Fruit fly (Drosophila melanogaster) whole organism, embryonic: ENCODE data around the gene mEFTs.

Experiments used
- Asciz ChIP-seq: fragments of 200-800 bp; sonication (Bioruptor generic); optimal IDR thresholded peaks from 2 replicates; lab custom pipeline; 2017; ENCODE audit warnings: missing biosample characterization, mild to moderate bottlenecking, missing genetic modification characterization, missing genetic modification reagents
- Bgb ChIP-seq: fragments of 200-800 bp; sonication (Bioruptor generic); IDR thresholded peaks from 2 replicates; pipeline ENCODE4 v1.3.6; 2022; ENCODE audit warnings: missing biosample characterization, missing genetic modification characterization; ENCODE audit not compliant: partially characterized antibody
- CG10209 ChIP-seq: fragments of 200-800 bp; sonication (Bioruptor generic); optimal IDR thresholded peaks from 3 replicates; lab custom pipeline; 2017; ENCODE audit warnings: missing biosample characterization, mild to moderate bottlenecking, missing genetic modification characterization, missing genetic modification reagents
- CG1024 ChIP-seq: fragments of 200-800 bp; sonication (Bioruptor generic); IDR thresholded peaks from 2 replicates; pipeline ENCODE4 v1.3.6; 2022; ENCODE audit warnings: missing biosample characterization, missing genetic modification characterization
- CG10979 ChIP-seq: fragments of 200-800 bp; sonication (Bioruptor generic); optimal IDR thresholded peaks from 2 replicates; lab custom pipeline; 2018; ENCODE audit warnings: missing biosample characterization, mild to moderate bottlenecking, missing genetic modification characterization, moderate library complexity
- CG11085 ChIP-seq: fragments of 200-800 bp; sonication (Bioruptor generic); IDR thresholded peaks from 2 replicates; pipeline ENCODE4 v1.3.6; 2022; ENCODE audit warnings: missing biosample characterization, missing genetic modification characterization
- CG12744 ChIP-seq: fragments of 200-800 bp; sonication (Bioruptor generic); optimal IDR thresholded peaks from 2 replicates; lab custom pipeline; 2016; ENCODE audit warnings: missing biosample characterization, missing genetic modification characterization
- CG12942 ChIP-seq: fragments of 200-800 bp; sonication (Bioruptor generic); optimal IDR thresholded peaks from 3 replicates; lab custom pipeline; 2016; ENCODE audit warnings: missing biosample characterization, missing genetic modification characterization
- CG13123 ChIP-seq: fragments of 200-800 bp; sonication (Bioruptor generic); optimal IDR thresholded peaks from 2 replicates; lab custom pipeline; 2016; ENCODE audit warnings: missing biosample characterization, missing genetic modification characterization
- CG14014 ChIP-seq: fragments of 200-800 bp; sonication (Bioruptor generic); IDR thresholded peaks from 2 replicates; pipeline ENCODE4 v1.3.6; 2022; ENCODE audit warnings: missing biosample characterization, missing genetic modification characterization
- CG14860 ChIP-seq: fragments of 200-800 bp; sonication (Bioruptor generic); IDR thresholded peaks from 3 replicates; pipeline ENCODE4 v1.3.6; 2022; ENCODE audit warnings: missing biosample characterization, missing genetic modification characterization; ENCODE audit not compliant: partially characterized antibody
- CG1529 ChIP-seq: fragments of 200-800 bp; sonication (Bioruptor generic); optimal IDR thresholded peaks from 3 replicates; lab custom pipeline; 2018; ENCODE audit warnings: missing biosample characterization, missing genetic modification characterization
- CG16813 ChIP-seq: fragments of 200-800 bp; sonication (Bioruptor generic); IDR thresholded peaks from 3 replicates; pipeline ENCODE4 v1.3.6; 2022; ENCODE audit warnings: missing biosample characterization, missing genetic modification characterization; ENCODE audit not compliant: partially characterized antibody
- CG16863 ChIP-seq: fragments of 200-800 bp; sonication (Bioruptor generic); optimal IDR thresholded peaks from 3 replicates; lab custom pipeline; 2016; ENCODE audit warnings: missing biosample characterization, missing genetic modification characterization
- CG17186 ChIP-seq: fragments of 200-800 bp; sonication (Bioruptor generic); optimal IDR thresholded peaks from 3 replicates; lab custom pipeline; 2017; ENCODE audit warnings: missing biosample characterization, missing genetic modification reagents, missing genetic modification characterization
- CG1792 ChIP-seq: fragments of 200-800 bp; sonication (Bioruptor generic); optimal IDR thresholded peaks from 2 replicates; lab custom pipeline; 2016; ENCODE audit warnings: missing biosample characterization, missing genetic modification characterization
- CG2120 ChIP-seq: fragments of 200-800 bp; sonication (Bioruptor generic); optimal IDR thresholded peaks from 3 replicates; lab custom pipeline; 2016; ENCODE audit warnings: missing biosample characterization, missing genetic modification characterization
- CG2889 ChIP-seq: fragments of 200-800 bp; sonication (Bioruptor generic); IDR thresholded peaks from 3 replicates; pipeline ENCODE4 v1.3.6; 2022; ENCODE audit warnings: missing biosample characterization, missing genetic modification characterization
- CG3838 ChIP-seq: fragments of 200-800 bp; sonication (Bioruptor generic); optimal IDR thresholded peaks from 3 replicates; lab custom pipeline; 2016; ENCODE audit warnings: missing biosample characterization, missing genetic modification characterization
- CG6272 ChIP-seq: fragments of 200-800 bp; sonication (Bioruptor generic); IDR thresholded peaks from 2 replicates; pipeline ENCODE4 v1.3.6; 2022; ENCODE audit warnings: missing biosample characterization, missing genetic modification characterization
- CG7987 ChIP-seq: fragments of 200-800 bp; sonication (Bioruptor generic); optimal IDR thresholded peaks from 2 replicates; lab custom pipeline; 2018; ENCODE audit warnings: missing biosample characterization, mild to moderate bottlenecking, missing genetic modification characterization, moderate library complexity
- CG8388 ChIP-seq: fragments of 200-800 bp; sonication (Bioruptor generic); optimal IDR thresholded peaks from 2 replicates; lab custom pipeline; 2019; ENCODE audit warnings: missing biosample characterization, mild to moderate bottlenecking, missing genetic modification characterization, moderate library complexity
- CTCF ChIP-seq: fragments of 200-800 bp; sonication (Bioruptor generic); optimal IDR thresholded peaks from 2 replicates; lab custom pipeline; 2017; ENCODE audit warnings: missing biosample characterization, mild to moderate bottlenecking, missing genetic modification characterization, moderate library complexity
- Dip2 ChIP-seq: fragments of 200-800 bp; sonication (Bioruptor generic); IDR thresholded peaks from 2 replicates; pipeline ENCODE4 v1.3.6; 2022; ENCODE audit warnings: missing biosample characterization, missing genetic modification characterization
- H2.0 ChIP-seq: fragments of 200-800 bp; sonication (Bioruptor generic); IDR thresholded peaks from 2 replicates; pipeline ENCODE4 v1.3.6; 2022; ENCODE audit warnings: missing biosample characterization, missing genetic modification characterization
- HHEX ChIP-seq: fragments of 200-800 bp; sonication (Bioruptor generic); optimal IDR thresholded peaks from 3 replicates; lab custom pipeline; 2017; ENCODE audit warnings: missing biosample characterization, mild to moderate bottlenecking, missing genetic modification characterization, missing genetic modification reagents
- HmgD ChIP-seq: fragments of 200-800 bp; sonication (Bioruptor generic); optimal IDR thresholded peaks from 3 replicates; lab custom pipeline; 2016; ENCODE audit warnings: missing biosample characterization, missing genetic modification characterization
- Lpt ChIP-seq: fragments of >200 bp; optimal IDR thresholded peaks from 2 replicates; lab custom pipeline; 2018; ENCODE audit warnings: missing biosample characterization, missing genetic modification characterization
- NC2α ChIP-seq: fragments of 200-800 bp; sonication (Bioruptor generic); optimal IDR thresholded peaks from 2 replicates; lab custom pipeline; 2016; ENCODE audit warnings: missing biosample characterization, missing genetic modification characterization
- Opbp ChIP-seq: fragments of 200-800 bp; sonication (Bioruptor generic); IDR thresholded peaks from 3 replicates; pipeline ENCODE4 v1.3.6; 2022; ENCODE audit warnings: missing biosample characterization, missing genetic modification characterization; ENCODE audit not compliant: partially characterized antibody
- Optix ChIP-seq: fragments of 200-800 bp; sonication (Bioruptor generic); IDR thresholded peaks from 3 replicates; pipeline ENCODE4 v1.3.6; 2022; ENCODE audit warnings: missing biosample characterization, missing genetic modification characterization
- ab ChIP-seq: fragments of 200-800 bp; sonication (Bioruptor generic); optimal IDR thresholded peaks from 2 replicates; lab custom pipeline; 2016; ENCODE audit warnings: missing biosample characterization, missing genetic modification characterization
- cad ChIP-seq: fragments of >200 bp; optimal IDR thresholded peaks from 2 replicates; lab custom pipeline; 2017; ENCODE audit warnings: missing biosample characterization, missing genetic modification characterization
- gcm ChIP-seq: fragments of 200-800 bp; sonication (Bioruptor generic); optimal IDR thresholded peaks from 2 replicates; lab custom pipeline; 2019; ENCODE audit warnings: missing biosample characterization, mild to moderate bottlenecking, missing genetic modification characterization, moderate library complexity
- grau ChIP-seq: fragments of 200-800 bp; optimal IDR thresholded peaks from 3 replicates; lab custom pipeline; 2019; ENCODE audit warnings: missing biosample characterization, mild to moderate bottlenecking, missing genetic modification characterization, moderate library complexity
- gro ChIP-seq: fragments of 200-800 bp; sonication (Bioruptor generic); optimal IDR thresholded peaks from 2 replicates; lab custom pipeline; 2016; ENCODE audit warnings: missing biosample characterization, missing genetic modification characterization
- gsb ChIP-seq: fragments of 200-800 bp; sonication (Bioruptor generic); IDR thresholded peaks from 2 replicates; pipeline ENCODE4 v1.3.6; 2022; ENCODE audit warnings: missing biosample characterization, missing genetic modification characterization
- hb ChIP-seq: fragments of 200-800 bp; sonication (Bioruptor generic); IDR thresholded peaks from 3 replicates; pipeline ENCODE4 v1.3.6; 2022; ENCODE audit warnings: missing biosample characterization, missing genetic modification characterization; ENCODE audit not compliant: partially characterized antibody
- jumu ChIP-seq: fragments of 200-800 bp; sonication (Bioruptor generic); optimal IDR thresholded peaks from 3 replicates; lab custom pipeline; 2016; ENCODE audit warnings: missing biosample characterization, missing genetic modification characterization
- lbe ChIP-seq: fragments of 200-800 bp; sonication (Bioruptor generic); optimal IDR thresholded peaks from 2 replicates; lab custom pipeline; 2016; ENCODE audit warnings: missing biosample characterization, mild to moderate bottlenecking, missing genetic modification characterization
- mirr ChIP-seq: fragments of 200-800 bp; sonication (Bioruptor generic); optimal IDR thresholded peaks from 3 replicates; lab custom pipeline; 2018; ENCODE audit warnings: missing biosample characterization, mild to moderate bottlenecking, missing genetic modification characterization
- oc ChIP-seq: fragments of 200-800 bp; sonication (Bioruptor generic); optimal IDR thresholded peaks from 2 replicates; lab custom pipeline; 2018; ENCODE audit warnings: missing biosample characterization, mild to moderate bottlenecking, missing genetic modification characterization, moderate library complexity
- ranshi ChIP-seq: fragments of 200-800 bp; sonication (Bioruptor generic); IDR thresholded peaks from 2 replicates; pipeline ENCODE4 v1.3.6; 2022; ENCODE audit warnings: missing biosample characterization, missing genetic modification characterization
- run ChIP-seq: fragments of 200-800 bp; sonication (Bioruptor generic); optimal IDR thresholded peaks from 3 replicates; lab custom pipeline; 2018; ENCODE audit warnings: missing biosample characterization, mild to moderate bottlenecking, missing genetic modification characterization
- salm ChIP-seq: fragments of 200-800 bp; sonication (Bioruptor generic); optimal IDR thresholded peaks from 2 replicates; lab custom pipeline; 2018; ENCODE audit warnings: missing biosample characterization, mild to moderate bottlenecking, missing genetic modification characterization
- slp2 ChIP-seq: fragments of 200-800 bp; sonication (Bioruptor generic); optimal IDR thresholded peaks from 2 replicates; lab custom pipeline; 2016; ENCODE audit warnings: missing biosample characterization, missing genetic modification characterization
- sqz ChIP-seq: fragments of 200-800 bp; sonication (Bioruptor generic); optimal IDR thresholded peaks from 3 replicates; lab custom pipeline; 2018; ENCODE audit warnings: missing biosample characterization, mild to moderate bottlenecking, missing genetic modification characterization
- sug ChIP-seq: fragments of 200-800 bp; optimal IDR thresholded peaks from 2 replicates; lab custom pipeline; 2019; ENCODE audit warnings: missing biosample characterization, mild to moderate bottlenecking, missing genetic modification characterization, moderate library complexity
- unpg ChIP-seq: fragments of 200-800 bp; sonication (Bioruptor generic); optimal IDR thresholded peaks from 3 replicates; lab custom pipeline; 2018; ENCODE audit warnings: missing biosample characterization, mild to moderate bottlenecking, missing genetic modification characterization, moderate library complexity
- zfh2 ChIP-seq: fragments of 200-800 bp; sonication (Bioruptor generic); optimal IDR thresholded peaks from 2 replicates; lab custom pipeline; 2016; ENCODE audit warnings: missing biosample characterization, missing genetic modification characterization

mEFTs gene

DNA sequence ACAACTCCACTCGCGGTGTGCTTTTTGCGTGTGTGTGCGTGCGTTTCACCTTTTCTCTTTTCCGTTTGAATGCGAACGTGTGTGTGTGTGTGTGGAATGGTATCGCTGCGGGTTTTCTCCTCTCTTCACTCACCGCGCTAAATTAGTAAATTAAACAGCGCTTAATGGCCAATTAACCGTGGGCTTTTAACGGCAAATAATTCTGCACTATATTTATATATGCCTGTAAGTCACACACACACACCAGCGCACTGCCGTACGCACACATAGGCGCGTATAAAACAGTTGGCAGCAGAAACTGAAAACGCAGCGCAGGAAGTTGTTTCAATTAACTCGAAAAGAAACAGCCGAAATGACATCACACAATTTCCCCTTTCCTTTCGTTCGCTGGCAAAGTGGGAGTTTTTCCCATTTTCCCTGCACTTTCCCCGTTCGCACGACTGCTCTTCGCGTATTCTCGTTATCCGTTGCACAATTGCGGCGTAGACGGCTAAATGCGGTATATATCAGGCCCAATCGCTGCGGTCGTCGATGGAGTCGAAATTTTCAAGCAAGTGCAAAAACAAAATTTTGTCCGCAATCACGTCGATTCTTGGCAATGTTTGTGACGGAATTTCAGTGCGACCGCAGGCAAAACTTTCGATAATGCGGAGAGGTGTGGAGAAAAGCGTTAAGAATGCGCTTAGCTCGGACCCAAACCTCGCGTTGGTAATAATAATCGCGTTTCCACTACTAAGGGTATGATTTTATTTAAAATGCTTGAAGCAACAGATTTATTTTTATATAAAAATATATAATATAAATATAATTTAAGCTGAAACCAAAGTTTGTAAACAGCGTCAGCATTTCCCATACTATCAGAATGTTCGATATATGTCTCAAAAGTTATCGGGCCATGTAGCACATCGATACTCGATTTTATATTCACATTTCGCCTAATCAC, 28.1 kb downstream of the mEFTs start, which contains the start of gene BicD (continued):
- peak; percentile 54 for TF ChIP-seq CG14860 (GFP tag; lab: Robert Waterston, UW)
- TF ChIP-seq CG3838 (GFP tag; lab: Kevin White, UChicago) = no peak
- peak; percentile 14 for TF ChIP-seq CG2120 (GFP tag; lab: Kevin White, UChicago)
- TF ChIP-seq Dip2 = no peak
- no peak for TF ChIP-seq Optix (GFP tag; lab: Robert Waterston, UW)
- no peak for TF ChIP-seq gro (GFP tag; lab: Kevin White, UChicago)
- TF ChIP-seq CG14014 (GFP tag; lab: Robert Waterston, UW) = no peak
- no peak for TF ChIP-seq CG16863 (GFP tag; lab: Kevin White, UChicago)
- no peak for TF ChIP-seq unpg (GFP tag; lab: Kevin White, UChicago)
- no peak for TF ChIP-seq sqz (GFP tag; lab: Kevin White, UChicago)
- TF ChIP-seq CG1792 (GFP tag; lab: Kevin White, UChicago) = no peak
- TF ChIP-seq cad (GFP tag; lab: Kevin White, UChicago) = no peak
- no peak for TF ChIP-seq slp2
- no peak for TF ChIP-seq CG11085 (GFP tag; lab: Robert Waterston, UW)
- TF ChIP-seq CTCF (GFP tag; lab: Kevin White, UChicago) = peak; percentile 54
- no peak for TF ChIP-seq mirr (GFP tag; lab: Kevin White, UChicago)
- peak; percentile 66 for TF ChIP-seq CG16813 (GFP tag; lab: Robert Waterston, UW)
- no peak for TF ChIP-seq CG12744 (GFP tag; lab: Kevin White, UChicago)
- TF ChIP-seq oc (tag; lab: Kevin White, UChicago) = no peak
- TF ChIP-seq gsb = no peak
- TF ChIP-seq Opbp = peak; percentile 49; the same call in 1 of the 3 replicates
- no peak for TF ChIP-seq CG12942 (GFP tag; lab: Kevin White, UChicago)
- TF ChIP-seq sug (tag; lab: Kevin White, UChicago) = peak; percentile 30
- TF ChIP-seq HmgD = no peak
- no peak; the same call in 2 of the 3 replicates for TF ChIP-seq hb (GFP tag; lab: Robert Waterston, UW)
- no peak for TF ChIP-seq jumu (GFP tag; lab: Kevin White, UChicago)
- peak; percentile 6 for TF ChIP-seq HHEX (GFP tag; lab: Kevin White, UChicago)
- peak; percentile 37 for TF ChIP-seq lbe (GFP tag; lab: Kevin White, UChicago)
- TF ChIP-seq CG10209 (GFP tag; lab: Kevin White, UChicago) = no peak
- no peak for TF ChIP-seq gcm (GFP tag; lab: Kevin White, UChicago)
- TF ChIP-seq CG17186 (GFP tag; lab: Kevin White, UChicago) = peak; percentile 77
- TF ChIP-seq CG2889 = no peak
- peak; percentile 12 for TF ChIP-seq run (tag; lab: Kevin White, UChicago)
- no peak for TF ChIP-seq CG1529 (GFP tag; lab: Kevin White, UChicago)
- TF ChIP-seq ab = no peak
- no peak for TF ChIP-seq CG6272 (GFP tag; lab: Robert Waterston, UW)
- TF ChIP-seq CG13123 (GFP tag; lab: Kevin White, UChicago) = no peak
- no peak for TF ChIP-seq CG10979
- no peak for TF ChIP-seq salm (tag; lab: Kevin White, UChicago)
- peak; percentile 56 for TF ChIP-seq Bgb
- no peak for TF ChIP-seq ranshi (GFP tag; lab: Robert Waterston, UW)
- no peak for TF ChIP-seq CG7987 (GFP tag; lab: Kevin White, UChicago)
- no peak for TF ChIP-seq Lpt
- TF ChIP-seq CG1024 (GFP tag; lab: Robert Waterston, UW) = no peak
- TF ChIP-seq CG8388 (GFP tag; lab: Kevin White, UChicago) = no peak
- no peak for TF ChIP-seq zfh2 (GFP tag; lab: Kevin White, UChicago)
- peak; percentile 20 for TF ChIP-seq grau (tag; lab: Kevin White, UChicago)
- no peak for TF ChIP-seq H2.0 (GFP tag; lab: Robert Waterston, UW)
- TF ChIP-seq Asciz = no peak
- no peak for TF ChIP-seq NC2α (GFP tag; lab: Kevin White, UChicago)
